Fruit fly (Drosophila melanogaster): ENCODE measurements around the gene GILT2.

DNA sequence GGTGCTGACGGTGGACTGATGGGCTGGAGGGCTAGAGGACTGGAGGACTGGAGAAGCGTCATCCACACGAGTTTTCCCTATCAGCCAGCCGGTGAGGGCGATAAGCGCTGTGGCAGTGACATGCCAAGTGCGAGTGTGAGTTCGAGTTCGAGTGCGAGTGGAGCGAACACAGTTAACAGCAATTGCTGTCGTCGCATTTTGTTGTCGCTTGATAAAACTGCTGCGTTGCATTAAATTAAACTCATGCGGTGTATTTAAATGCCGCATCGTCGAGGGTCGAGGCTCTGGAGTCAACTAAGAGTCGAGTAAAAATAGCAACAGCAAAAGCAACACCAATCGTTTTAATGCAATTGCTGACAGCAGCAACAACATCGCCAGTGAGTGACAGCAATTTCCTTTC, 49.1 kb upstream of the GILT2 start:
- TF ChIP-seq fd96Ca (GFP tag; IDR thresholded peaks at IDR 0.05) (no peak), rn (GFP tag; IDR thresholded peaks at IDR 0.05) (no peak), Snoo (tag; optimal IDR thresholded peaks at IDR 0.05) (no peak), CG15710 (tag; optimal IDR thresholded peaks at IDR 0.05) (no peak)
